Worm (Caenorhabditis elegans) whole organism, midembryonic: Measurements from ENCODE around the gene spe-26.

Source experiments
- T22C8.4 ChIP-seq: fragments of 200-800 bp; sonication (Bioruptor generic); IDR thresholded peaks from 2 replicates; pipeline ENCODE4 v1.3.6; 2022; ENCODE audit warnings: missing genetic modification characterization, missing compliant biosample characterization
- cog-1 ChIP-seq: sonication (generic microtip); optimal IDR thresholded peaks from 2 replicates; lab custom pipeline; 2016; ENCODE audit warnings: missing genetic modification characterization, missing compliant biosample characterization
- med-1 ChIP-seq: sonication (generic microtip); optimal IDR thresholded peaks from 2 replicates; lab custom pipeline; 2017; ENCODE audit warnings: missing genetic modification characterization, mild to moderate bottlenecking, missing compliant biosample characterization, antibody characterized with exemption, missing genetic modification reagents; ENCODE audit not compliant: insufficient read depth
- tab-1 ChIP-seq: fragments of 200-800 bp; sonication (Bioruptor generic); IDR thresholded peaks from 2 replicates; pipeline ENCODE4 v1.3.6; 2022; ENCODE audit warnings: missing genetic modification characterization, missing compliant biosample characterization
- ztf-23 ChIP-seq: fragments of 200-800 bp; sonication (Bioruptor generic); IDR thresholded peaks from 2 replicates; pipeline ENCODE4 v1.3.6; 2022; ENCODE audit warnings: missing genetic modification reagents, missing genetic modification characterization, missing compliant biosample characterization
- ztf-29 ChIP-seq: fragments of 200-800 bp; sonication (Bioruptor generic); IDR thresholded peaks from 2 replicates; pipeline ENCODE4 v1.3.6; 2022; ENCODE audit warnings: missing genetic modification reagents, missing genetic modification characterization, missing compliant biosample characterization

DNA sequence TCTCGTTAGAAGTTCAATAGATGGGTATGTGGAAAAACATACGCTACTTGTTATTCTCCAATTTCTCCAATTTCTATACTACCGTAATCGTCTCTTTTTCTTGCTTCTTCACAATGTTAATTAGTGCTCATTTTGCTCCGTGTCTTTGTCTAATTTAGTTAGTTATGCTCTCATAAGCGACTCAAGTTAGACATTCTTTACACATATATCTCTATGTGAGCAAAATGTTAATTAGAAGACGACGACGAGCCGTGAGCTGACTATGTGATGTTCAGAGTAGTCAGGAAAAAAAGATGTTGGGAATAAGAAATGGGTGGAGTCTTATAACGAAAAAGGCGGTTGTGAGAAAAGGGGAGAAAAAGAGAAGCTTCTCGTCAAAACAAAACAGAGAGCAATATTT, 44.2 kb downstream of the spe-26 start:
- TF ChIP-seq T22C8.4 (GFP tag; lab: Robert Waterston, UW) = no peak
- no peak for TF ChIP-seq tab-1 (GFP tag; lab: Robert Waterston, UW)
- TF ChIP-seq ztf-23 (GFP tag; lab: Robert Waterston, UW) = no peak
- TF ChIP-seq med-1 (GFP tag; lab: Kevin White, UChicago) = no peak
- TF ChIP-seq ztf-29 = no peak
- no peak for TF ChIP-seq cog-1 (tag; lab: Kevin White, UChicago)
